Worm (Caenorhabditis elegans) whole organism, L3 larva: ENCODE data around the gene F57G4.10.
"Not testable (repeated sequence)": the region's sequence is repeated elsewhere in the genome, so short reads cannot be mapped to it uniquely, and the experiment has no call there.

Experiments
- R02D3.7 ChIP-seq: fragments of 150-350 bp; optimal IDR thresholded peaks from 2 replicates; lab custom pipeline; 2014; ENCODE audit warnings: missing biosample characterization, missing genetic modification characterization
- ZK546.5 ChIP-seq: sonication (generic microtip); optimal IDR thresholded peaks from 2 replicates; lab custom pipeline; 2017; ENCODE audit warnings: missing biosample characterization, missing genetic modification characterization
- ama-1 ChIP-seq: fragments of 150-350 bp; optimal IDR thresholded peaks from 2 replicates; lab custom pipeline; 2018
- ceh-16 ChIP-seq: sonication (generic microtip); optimal IDR thresholded peaks from 2 replicates; lab custom pipeline; 2017; ENCODE audit warnings: missing biosample characterization, missing genetic modification characterization
- ceh-28 ChIP-seq: fragments of 150-350 bp; optimal IDR thresholded peaks from 2 replicates; lab custom pipeline; 2014; ENCODE audit warnings: missing biosample characterization, missing genetic modification reagents, missing genetic modification characterization
- ceh-9 ChIP-seq: sonication (generic microtip); optimal IDR thresholded peaks from 2 replicates; lab custom pipeline; 2018; ENCODE audit warnings: missing biosample characterization, missing genetic modification characterization
- daf-12 ChIP-seq: fragments of 150-350 bp; optimal IDR thresholded peaks from 2 replicates; lab custom pipeline; 2014; ENCODE audit warnings: missing biosample characterization, missing genetic modification reagents, missing genetic modification characterization
- egl-27 ChIP-seq: sonication (generic microtip); optimal IDR thresholded peaks from 4 replicates; lab custom pipeline; 2017; ENCODE audit warnings: missing biosample characterization, missing genetic modification reagents, missing genetic modification characterization
- egl-5 ChIP-seq: fragments of 150-350 bp; optimal IDR thresholded peaks from 2 replicates; lab custom pipeline; 2017; ENCODE audit warnings: missing biosample characterization, missing genetic modification reagents, missing genetic modification characterization, inconsistent platforms
- elt-1 ChIP-seq: fragments of 150-350 bp; optimal IDR thresholded peaks from 2 replicates; lab custom pipeline; 2014; ENCODE audit warnings: missing biosample characterization, missing genetic modification characterization
- elt-2 ChIP-seq: sonication (generic microtip); optimal IDR thresholded peaks from 2 replicates; lab custom pipeline; 2016; ENCODE audit warnings: missing genetic modification reagents, mild to moderate bottlenecking, missing genetic modification characterization, missing compliant biosample characterization
- fkh-10 ChIP-seq: sonication (generic microtip); optimal IDR thresholded peaks from 2 replicates; lab custom pipeline; 2017; ENCODE audit warnings: missing biosample characterization, missing genetic modification reagents, missing genetic modification characterization
- fkh-2 ChIP-seq: fragments of 150-350 bp; optimal IDR thresholded peaks from 2 replicates; lab custom pipeline; 2014; ENCODE audit warnings: missing biosample characterization, missing genetic modification reagents, missing genetic modification characterization
- fos-1 ChIP-seq: fragments of 150-350 bp; optimal IDR thresholded peaks from 2 replicates; lab custom pipeline; 2014; ENCODE audit warnings: missing biosample characterization, missing genetic modification characterization
- lin-15B ChIP-seq: fragments of 150-350 bp; optimal IDR thresholded peaks from 2 replicates; lab custom pipeline; 2014; ENCODE audit warnings: missing biosample characterization, missing genetic modification characterization
- lin-39 ChIP-seq: fragments of 150-350 bp; optimal IDR thresholded peaks from 2 replicates; lab custom pipeline; 2018; ENCODE audit warnings: missing biosample characterization, missing genetic modification reagents, missing genetic modification characterization
- nhr-11 ChIP-seq: fragments of 150-350 bp; optimal IDR thresholded peaks from 2 replicates; lab custom pipeline; 2014; ENCODE audit warnings: missing biosample characterization, missing genetic modification characterization
- nhr-12 ChIP-seq: fragments of 150-350 bp; optimal IDR thresholded peaks from 2 replicates; lab custom pipeline; 2014; ENCODE audit warnings: missing biosample characterization, missing genetic modification characterization
- nhr-23 ChIP-seq: fragments of 150-350 bp; optimal IDR thresholded peaks from 2 replicates; lab custom pipeline; 2014; ENCODE audit warnings: missing biosample characterization, missing genetic modification reagents, missing genetic modification characterization
- nhr-237 ChIP-seq: fragments of 150-350 bp; optimal IDR thresholded peaks from 2 replicates; lab custom pipeline; 2014; ENCODE audit warnings: missing biosample characterization, missing genetic modification characterization
- nhr-25 ChIP-seq: sonication (generic microtip); optimal IDR thresholded peaks from 2 replicates; lab custom pipeline; 2017; ENCODE audit warnings: missing biosample characterization, missing genetic modification characterization
- nhr-67 ChIP-seq: fragments of 150-350 bp; optimal IDR thresholded peaks from 2 replicates; lab custom pipeline; 2014; ENCODE audit warnings: missing biosample characterization, missing genetic modification characterization
- nhr-76 ChIP-seq: fragments of 150-350 bp; sonication (generic microtip); optimal IDR thresholded peaks from 5 replicates; lab custom pipeline; 2014; ENCODE audit warnings: missing biosample characterization, missing genetic modification characterization
- nhr-77 ChIP-seq: fragments of 150-350 bp; optimal IDR thresholded peaks from 2 replicates; lab custom pipeline; 2014; ENCODE audit warnings: missing biosample characterization, missing genetic modification characterization
- pqm-1 ChIP-seq: fragments of 150-350 bp; optimal IDR thresholded peaks from 2 replicates; lab custom pipeline; 2017; ENCODE audit warnings: missing biosample characterization, missing genetic modification characterization, inconsistent platforms
- skn-1 ChIP-seq: fragments of 150-350 bp; optimal IDR thresholded peaks from 2 replicates; lab custom pipeline; 2014; ENCODE audit warnings: missing biosample characterization, missing genetic modification characterization
- unc-39 ChIP-seq: sonication (generic microtip); optimal IDR thresholded peaks from 4 replicates; lab custom pipeline; 2017; ENCODE audit warnings: missing biosample characterization, missing genetic modification characterization
- unc-62 ChIP-seq: fragments of 150-350 bp; sonication (generic microtip); optimal IDR thresholded peaks from 4 replicates; lab custom pipeline; 2014; ENCODE audit warnings: missing biosample characterization, missing genetic modification reagents, missing genetic modification characterization
- zag-1 ChIP-seq: fragments of 150-350 bp; optimal IDR thresholded peaks from 2 replicates; lab custom pipeline; 2014; ENCODE audit warnings: missing biosample characterization, missing genetic modification characterization
- ztf-11 ChIP-seq: fragments of 150-350 bp; optimal IDR thresholded peaks from 2 replicates; lab custom pipeline; 2014; ENCODE audit warnings: missing biosample characterization, missing genetic modification characterization

F57G4.10 gene

ce11 chrV:17606050-17606449 is 22.6 kb upstream of the F57G4.10 start, which contains the start of gene Y6G8.16:
Gene Y6G8.16 (plus strand): TSS chrV:17606350.
- TF ChIP-seq fkh-10 (GFP tag; lab: Kevin White, UChicago); nhr-11 (tag; lab: Kevin White, UChicago); zag-1 (tag; lab: Kevin White, UChicago): not testable (repeated sequence)
- TF ChIP-seq, all 47 proteins: peak for 0; not testable (repeated sequence) for 47

ce11 chrV:17607797-17608196 is 20.9 kb upstream of the F57G4.10 start, which contains the start of gene srz-91:
Gene srz-91 (plus strand): TSS chrV:17608097.
- TF ChIP-seq daf-12 (tag; lab: Kevin White, UChicago) = no peak
- TF ChIP-seq skn-1 (tag; lab: Kevin White, UChicago) = no peak
- no peak for TF ChIP-seq ceh-28
- TF ChIP-seq zag-1 (tag; lab: Kevin White, UChicago) = no peak
- no peak for TF ChIP-seq nhr-76 (tag; lab: Kevin White, UChicago)
- TF ChIP-seq ama-1 (lab: Kevin White, UChicago) = no peak
- TF ChIP-seq nhr-11 (tag; lab: Kevin White, UChicago) = no peak
- TF ChIP-seq fos-1 = no peak
- TF ChIP-seq pqm-1 = no peak
- no peak for TF ChIP-seq nhr-25 (tag; lab: Kevin White, UChicago)
- no peak for TF ChIP-seq nhr-77 (tag; lab: Kevin White, UChicago)
- no peak for TF ChIP-seq unc-62 (GFP tag; lab: Kevin White, UChicago)
- TF ChIP-seq elt-2 (tag; lab: Kevin White, UChicago) = no peak
- no peak for TF ChIP-seq nhr-23 (tag; lab: Kevin White, UChicago)

- TF ChIP-seq lin-39, unc-39, nhr-237 (tag; lab: Kevin White, UChicago): not testable (repeated sequence)
Observed at ce11 chrV:17610503-17610902, 18.2 kb upstream of the F57G4.10 start, which contains the start of gene Y6G8.15. Gene Y6G8.15 (minus strand): TSS chrV:17610603.

ce11 chrV:17614251-17614650 is 14.4 kb upstream of the F57G4.10 start, which contains the start of gene Y6G8.14:
Gene Y6G8.14 (minus strand): TSS chrV:17614351.
- TF ChIP-seq ceh-28 = no peak
- TF ChIP-seq ceh-16 (tag; lab: Kevin White, UChicago) = no peak
- no peak for TF ChIP-seq elt-1
- TF ChIP-seq nhr-23 (tag; lab: Kevin White, UChicago) = no peak

ce11 chrV:17615609-17616008 is 13.1 kb upstream of the F57G4.10 start, which contains the start of gene Y6G8.5:
Gene Y6G8.5 (minus strand): TSS chrV:17615709.
- TF ChIP-seq unc-39 (tag; lab: Kevin White, UChicago) = no peak
- no peak for TF ChIP-seq elt-2 (tag; lab: Kevin White, UChicago)
- no peak for TF ChIP-seq egl-5 (tag; lab: Kevin White, UChicago)
- TF ChIP-seq skn-1 (tag; lab: Kevin White, UChicago) = no peak
- TF ChIP-seq ZK546.5 (tag; lab: Kevin White, UChicago) = no peak
- no peak for TF ChIP-seq nhr-76 (tag; lab: Kevin White, UChicago)
- no peak for TF ChIP-seq ceh-9 (tag; lab: Kevin White, UChicago)
- no peak for TF ChIP-seq lin-39 (tag; lab: Kevin White, UChicago)
- TF ChIP-seq fkh-2 (tag; lab: Kevin White, UChicago) = no peak
- no peak for TF ChIP-seq R02D3.7
- no peak for TF ChIP-seq ztf-11 (tag; lab: Kevin White, UChicago)

ce11 chrV:17616807-17617206 is 11.9 kb upstream of the F57G4.10 start, which contains the start of gene Y6G8.6:
Gene Y6G8.6 (minus strand): TSS chrV:17616904.
- TF ChIP-seq nhr-12 = no peak
- TF ChIP-seq elt-2 (tag; lab: Kevin White, UChicago) = peak; percentile 83
- TF ChIP-seq nhr-67 (tag; lab: Kevin White, UChicago) = no peak

- TF ChIP-seq pqm-1 (no peak), egl-27 (tag; lab: Kevin White, UChicago) (no peak), lin-15B (tag; lab: Kevin White, UChicago) (no peak)
Observed at ce11 chrV:17620266-17620665, 8.4 kb upstream of the F57G4.10 start, which contains the start of gene Y6G8.8. Gene Y6G8.8 (plus strand): TSS chrV:17620566.
